Fruit fly (Drosophila melanogaster): ENCODE data around the gene Papst2.

The Papst2 gene

dm6 chr3L:17012017-17012719 lies 30.4 kb upstream of the Papst2 start, which contains the start of gene CG3764 (continued):
- TF ChIP-seq Hey (tag; optimal IDR thresholded peaks at IDR 0.05) (peak; percentile 79), Sry-δ (GFP tag; optimal IDR thresholded peaks at IDR 0.05) (peak; percentile 64), CG13424 (tag; optimal IDR thresholded peaks at IDR 0.05) (peak; percentile 76), Atf-2 (GFP tag; optimal IDR thresholded peaks at IDR 0.05) (peak; percentile 52), BtbVII (GFP tag; optimal IDR thresholded peaks at IDR 0.05) (peak; percentile 81), cato (GFP tag; optimal IDR thresholded peaks at IDR 0.05; ENCODE audit: borderline replicate concordance) (peak; percentile 34), NC2α (GFP tag; optimal IDR thresholded peaks at IDR 0.05) (peak; percentile 53), CG13624 (GFP tag; optimal IDR thresholded peaks at IDR 0.05) (peak; percentile 59), CG31365 (tag; optimal IDR thresholded peaks at IDR 0.05) (peak; percentile 76), amos (GFP tag; IDR thresholded peaks at IDR 0.05; ENCODE audit: partially characterized antibody) (peak; percentile 45; the same call in 1 of the 2 replicates), Hsf (GFP tag; optimal IDR thresholded peaks at IDR 0.05) (peak; percentile 37), CrebB (tag; optimal IDR thresholded peaks at IDR 0.05) (peak; percentile 88), cwo (GFP tag; optimal IDR thresholded peaks at IDR 0.05) (peak; percentile 30), MBD-R2 (GFP tag; IDR thresholded peaks at IDR 0.05) (peak; percentile 58; the same call in 1 of the 2 replicates), CG11696 (GFP tag; IDR thresholded peaks at IDR 0.05) (0 out of 2 replicates have a peak, but pooled peaks have one; percentile 6), schlank (tag; optimal IDR thresholded peaks at IDR 0.05) (peak; percentile 78), CG3281 (GFP tag; optimal IDR thresholded peaks at IDR 0.05) (peak; percentile 79), CG3407 (GFP tag; optimal IDR thresholded peaks at IDR 0.05) (peak; percentile 89), Asciz (GFP tag; optimal IDR thresholded peaks at IDR 0.05) (peak; percentile 91), ttk (GFP tag; IDR thresholded peaks at IDR 0.05) (peak; percentile 62), Deaf1 (tag; optimal IDR thresholded peaks at IDR 0.05) (peak; percentile 55), CG43689 (GFP tag; IDR thresholded peaks at IDR 0.05) (no peak), CG8281 (tag; optimal IDR thresholded peaks at IDR 0.05) (peak; percentile 60), jing (GFP tag; optimal IDR thresholded peaks at IDR 0.05) (peak; percentile 52), CG15011 (GFP tag; optimal IDR thresholded peaks at IDR 0.05) (peak; percentile 77), Bgb (GFP tag; IDR thresholded peaks at IDR 0.05; ENCODE audit: partially characterized antibody) (peak; percentile 68), CG2129 (GFP tag; IDR thresholded peaks at IDR 0.05; ENCODE audit: partially characterized antibody) (no peak), tio (GFP tag; optimal IDR thresholded peaks at IDR 0.05) (peak; percentile 57), bbx (GFP tag; IDR thresholded peaks at IDR 0.05; ENCODE audit: partially characterized antibody) (peak; percentile 65), CG10654 (GFP tag; optimal IDR thresholded peaks at IDR 0.05) (peak; percentile 67), nerfin-2 (GFP tag; IDR thresholded peaks at IDR 0.05; ENCODE audit: partially characterized antibody) (no peak; the same call in 1 of the 2 replicates), Nf-YB (GFP tag; optimal IDR thresholded peaks at IDR 0.05) (peak; percentile 65), az2 (GFP tag; optimal IDR thresholded peaks at IDR 0.05) (peak; percentile 33), CG17612 (GFP tag; IDR thresholded peaks at IDR 0.05) (0 out of 2 replicates have a peak, but pooled peaks have one; percentile 17), CG9437 (GFP tag; optimal IDR thresholded peaks at IDR 0.05) (no peak), tx (GFP tag; optimal IDR thresholded peaks at IDR 0.05) (peak; percentile 47), CG32532 (GFP tag; IDR thresholded peaks at IDR 0.05) (peak; percentile 50), CG31224 (GFP tag; IDR thresholded peaks at IDR 0.05) (peak; percentile 29; the same call in 1 of the 2 replicates), bab2 (GFP tag; optimal IDR thresholded peaks at IDR 0.05) (peak; percentile 66), CG18011 (GFP tag; optimal IDR thresholded peaks at IDR 0.05) (peak; percentile 46), Myb (GFP tag; optimal IDR thresholded peaks at IDR 0.05) (peak; percentile 100), bcd (GFP tag; optimal IDR thresholded peaks at IDR 0.05) (peak; percentile 82), CG12104 (GFP tag; optimal IDR thresholded peaks at IDR 0.05) (peak; percentile 74), rib (GFP tag; IDR thresholded peaks at IDR 0.05) (peak; percentile 94), sc (optimal IDR thresholded peaks at IDR 0.05) (no peak), sc (GFP tag; optimal IDR thresholded peaks at IDR 0.05) (peak; percentile 70), CG15601 (tag; optimal IDR thresholded peaks at IDR 0.05) (peak; percentile 89), NFAT (GFP tag; IDR thresholded peaks at IDR 0.05) (0 out of 2 replicates have a peak, but pooled peaks have one; percentile 6), CHES-1-like (GFP tag; optimal IDR thresholded peaks at IDR 0.05) (peak; percentile 92)

Data from whole organism, embryonic.